Worm (Caenorhabditis elegans): ENCODE data around the gene D2045.9.

D2045.9 gene

DNA sequence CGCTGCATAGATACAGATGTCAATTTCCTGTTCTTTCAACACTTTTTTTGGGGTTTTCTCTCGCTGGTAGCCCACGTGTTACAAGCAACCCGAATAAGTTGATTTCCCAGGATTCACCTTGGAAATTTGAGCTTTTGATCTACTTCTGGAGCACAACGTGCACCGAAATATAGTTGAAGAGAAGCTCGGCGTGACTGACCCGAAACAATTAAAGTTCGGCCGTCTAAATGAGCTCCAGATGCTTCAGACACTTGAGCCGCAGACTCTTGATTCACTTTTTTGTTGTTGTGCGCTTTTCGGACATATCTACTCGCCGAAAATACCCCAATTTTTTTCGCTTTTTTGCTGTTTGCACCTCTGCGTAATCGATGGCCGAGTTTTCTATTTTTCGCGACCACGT, 43.8 kb downstream of the D2045.9 start:
- TF ChIP-seq ref-1 (GFP tag; conservative IDR thresholded peaks at IDR 0.05): no peak
- TF ChIP-seq tab-1 (GFP tag; IDR thresholded peaks at IDR 0.05): no peak
- no peak for TF ChIP-seq flt-1 (GFP tag; IDR thresholded peaks at IDR 0.05)
- no peak for TF ChIP-seq ztf-23 (GFP tag; IDR thresholded peaks at IDR 0.05)

DNA sequence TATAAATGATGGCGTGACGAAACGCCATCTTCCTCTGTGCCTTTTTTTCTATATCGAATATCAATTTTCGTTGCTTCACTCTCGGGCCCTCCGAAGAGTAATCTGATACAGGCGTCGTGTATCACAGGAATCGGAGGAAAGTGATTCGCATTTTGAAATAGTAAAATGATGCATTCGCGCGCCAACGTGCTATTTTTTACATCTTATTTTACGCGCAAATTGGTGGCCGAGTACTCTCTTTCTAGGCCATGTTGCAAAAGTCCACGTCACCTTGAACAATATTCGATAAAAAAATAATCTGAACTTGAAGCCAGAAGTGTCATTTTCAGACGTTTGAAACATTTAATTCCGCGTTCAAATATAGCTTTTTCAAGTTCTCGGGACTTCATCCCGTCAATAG, 44.6 kb downstream of the D2045.9 start:
- TF ChIP-seq tab-1 (GFP tag; IDR thresholded peaks at IDR 0.05) (no peak), cog-1 (tag; optimal IDR thresholded peaks at IDR 0.05) (no peak), flt-1 (GFP tag; IDR thresholded peaks at IDR 0.05) (no peak), T22C8.4 (GFP tag; IDR thresholded peaks at IDR 0.05) (no peak), klf-2 (GFP tag; conservative IDR thresholded peaks at IDR 0.05) (no peak), ztf-23 (GFP tag; IDR thresholded peaks at IDR 0.05) (no peak), ref-1 (GFP tag; conservative IDR thresholded peaks at IDR 0.05) (no peak), ztf-29 (GFP tag; IDR thresholded peaks at IDR 0.05) (no peak), med-1 (GFP tag; optimal IDR thresholded peaks at IDR 0.05; ENCODE audit: insufficient read depth) (no peak)

DNA sequence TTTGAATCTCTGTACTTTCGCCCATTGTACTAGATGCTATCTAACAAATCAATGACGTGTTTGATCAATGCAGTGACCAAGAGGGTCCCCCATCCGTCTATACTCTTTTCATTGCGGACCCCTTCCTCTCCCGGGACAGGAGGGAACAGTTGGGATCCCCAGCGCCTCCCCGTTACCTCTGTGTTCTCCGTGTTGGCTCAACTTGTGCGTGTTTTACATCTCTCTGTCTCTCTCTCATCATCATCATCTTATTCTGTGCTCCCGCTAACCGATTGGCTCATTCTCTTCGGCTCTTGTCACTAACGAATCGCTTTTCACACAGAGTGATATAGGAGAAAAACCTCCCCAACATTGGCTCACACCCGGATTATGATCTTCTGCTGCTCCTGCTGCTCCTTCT, 45.5 kb downstream of the D2045.9 start, which contains the start of gene unc-49:
TSS of gene unc-49 (plus strand) at position 240 of the 400 bp plus-strand sequence.
- TF ChIP-seq klf-2 (GFP tag; conservative IDR thresholded peaks at IDR 0.05): no peak
- no peak for TF ChIP-seq ztf-29 (GFP tag; IDR thresholded peaks at IDR 0.05)
- no peak for TF ChIP-seq tab-1 (GFP tag; IDR thresholded peaks at IDR 0.05)
- no peak for TF ChIP-seq flt-1 (GFP tag; IDR thresholded peaks at IDR 0.05)
- no peak for TF ChIP-seq ztf-23 (GFP tag; IDR thresholded peaks at IDR 0.05)
- no peak for TF ChIP-seq ref-1 (GFP tag; conservative IDR thresholded peaks at IDR 0.05)
- TF ChIP-seq T22C8.4 (GFP tag; IDR thresholded peaks at IDR 0.05): no peak
- TF ChIP-seq med-1 (GFP tag; optimal IDR thresholded peaks at IDR 0.05; ENCODE audit: insufficient read depth): no peak
- no peak for TF ChIP-seq cog-1 (tag; optimal IDR thresholded peaks at IDR 0.05)

DNA sequence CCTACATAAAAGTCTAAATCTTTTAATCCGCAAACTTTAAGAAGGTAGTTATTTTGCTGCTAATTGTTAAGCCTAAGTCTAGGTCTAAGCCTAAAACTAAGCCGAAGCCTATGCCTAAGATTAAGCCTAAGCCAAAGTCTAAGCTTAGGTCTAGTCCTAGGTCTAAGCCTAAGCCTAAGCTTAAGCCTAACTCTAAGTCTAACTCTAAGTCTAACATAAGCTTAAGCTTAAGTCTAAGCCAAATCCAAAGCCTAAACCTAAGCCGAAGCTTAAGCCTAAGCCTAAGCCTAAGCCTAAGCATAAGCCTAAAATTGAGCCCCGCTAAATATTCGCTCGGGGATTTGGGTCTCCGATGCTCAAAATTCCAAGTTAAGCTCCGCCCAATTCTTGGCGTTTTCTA, 46.2 kb downstream of the D2045.9 start:
- TF ChIP-seq med-1 (GFP tag; optimal IDR thresholded peaks at IDR 0.05; ENCODE audit: insufficient read depth) (no peak), flt-1 (GFP tag; IDR thresholded peaks at IDR 0.05) (no peak), ztf-29 (GFP tag; IDR thresholded peaks at IDR 0.05) (peak; percentile 14; the same call in 1 of the 2 replicates), tab-1 (GFP tag; IDR thresholded peaks at IDR 0.05) (no peak), klf-2 (GFP tag; conservative IDR thresholded peaks at IDR 0.05) (no peak), T22C8.4 (GFP tag; IDR thresholded peaks at IDR 0.05) (no peak), ref-1 (GFP tag; conservative IDR thresholded peaks at IDR 0.05) (no peak)

DNA sequence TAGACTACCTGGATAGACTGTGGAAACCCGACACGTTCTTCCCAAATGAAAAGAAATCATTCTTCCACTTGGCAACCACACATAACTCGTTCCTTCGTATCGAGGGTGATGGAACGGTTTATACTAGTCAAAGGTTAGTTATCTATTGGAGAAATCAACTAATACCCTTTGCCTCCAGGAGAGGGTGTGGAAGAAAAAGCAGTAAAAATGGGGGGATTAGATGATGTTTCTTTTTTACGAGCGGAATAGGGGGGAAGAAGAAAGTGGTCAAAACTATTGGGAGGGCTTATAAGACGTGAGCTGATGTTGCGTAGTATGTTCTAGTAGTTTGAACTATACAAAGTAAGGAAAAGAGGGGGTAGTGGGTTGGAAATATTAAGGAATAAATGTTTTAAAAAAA, 48.0 kb downstream of the D2045.9 start:
- no peak for TF ChIP-seq ref-1 (GFP tag; conservative IDR thresholded peaks at IDR 0.05)

DNA sequence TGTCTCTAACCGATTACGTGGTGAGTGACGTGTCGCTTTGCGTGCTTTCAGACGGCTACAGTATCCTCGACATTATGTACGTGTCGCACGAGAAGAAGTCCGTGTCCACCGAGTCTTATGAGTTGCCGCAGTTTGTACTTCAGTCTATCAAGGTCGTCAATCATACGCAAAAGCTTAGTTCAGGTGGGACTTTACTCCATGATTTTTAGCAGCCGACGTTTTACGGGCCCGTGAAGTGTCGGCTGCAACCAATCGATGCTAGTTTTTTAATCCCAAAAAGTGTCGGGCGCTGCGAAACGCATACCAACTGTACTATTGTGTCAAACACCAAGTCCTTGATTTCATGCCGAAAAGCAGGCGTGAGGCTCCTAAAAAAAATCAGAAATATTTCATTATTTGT, 49.8 kb downstream of the D2045.9 start:
- no peak for TF ChIP-seq ref-1 (GFP tag; conservative IDR thresholded peaks at IDR 0.05)
- no peak for TF ChIP-seq ztf-23 (GFP tag; IDR thresholded peaks at IDR 0.05)
- no peak for TF ChIP-seq flt-1 (GFP tag; IDR thresholded peaks at IDR 0.05)
- TF ChIP-seq tab-1 (GFP tag; IDR thresholded peaks at IDR 0.05): no peak
- no peak for TF ChIP-seq ztf-29 (GFP tag; IDR thresholded peaks at IDR 0.05)
- TF ChIP-seq klf-2 (GFP tag; conservative IDR thresholded peaks at IDR 0.05): no peak
- TF ChIP-seq cog-1 (tag; optimal IDR thresholded peaks at IDR 0.05): no peak
- TF ChIP-seq med-1 (GFP tag; optimal IDR thresholded peaks at IDR 0.05; ENCODE audit: insufficient read depth): no peak
- no peak for TF ChIP-seq T22C8.4 (GFP tag; IDR thresholded peaks at IDR 0.05)

DNA sequence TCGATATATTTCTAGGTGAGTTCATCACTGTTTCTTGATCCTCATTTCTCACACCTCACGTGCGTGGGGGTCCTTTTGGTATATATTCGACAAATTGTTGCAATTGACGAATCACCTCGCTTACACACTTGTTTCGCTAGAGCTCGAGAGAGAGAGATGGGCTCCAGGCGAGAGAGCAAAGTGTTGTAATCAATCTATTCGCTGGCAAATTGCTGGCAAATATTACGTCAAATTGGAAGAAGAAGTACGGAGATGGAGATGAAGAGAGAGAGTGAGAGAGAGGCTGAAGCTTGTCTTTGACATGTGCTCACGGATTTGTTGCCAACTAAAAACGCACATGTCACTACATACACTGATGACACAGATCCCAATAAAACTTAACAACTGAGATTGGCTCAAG, 50.9 kb downstream of the D2045.9 start:
- no peak for TF ChIP-seq med-1 (GFP tag; optimal IDR thresholded peaks at IDR 0.05; ENCODE audit: insufficient read depth)
- TF ChIP-seq T22C8.4 (GFP tag; IDR thresholded peaks at IDR 0.05): no peak
- TF ChIP-seq tab-1 (GFP tag; IDR thresholded peaks at IDR 0.05): no peak
- no peak for TF ChIP-seq ztf-29 (GFP tag; IDR thresholded peaks at IDR 0.05)
- TF ChIP-seq klf-2 (GFP tag; conservative IDR thresholded peaks at IDR 0.05): no peak
- TF ChIP-seq cog-1 (tag; optimal IDR thresholded peaks at IDR 0.05): no peak
- no peak for TF ChIP-seq flt-1 (GFP tag; IDR thresholded peaks at IDR 0.05)
- TF ChIP-seq ref-1 (GFP tag; conservative IDR thresholded peaks at IDR 0.05): no peak
- no peak for TF ChIP-seq ztf-23 (GFP tag; IDR thresholded peaks at IDR 0.05)

DNA sequence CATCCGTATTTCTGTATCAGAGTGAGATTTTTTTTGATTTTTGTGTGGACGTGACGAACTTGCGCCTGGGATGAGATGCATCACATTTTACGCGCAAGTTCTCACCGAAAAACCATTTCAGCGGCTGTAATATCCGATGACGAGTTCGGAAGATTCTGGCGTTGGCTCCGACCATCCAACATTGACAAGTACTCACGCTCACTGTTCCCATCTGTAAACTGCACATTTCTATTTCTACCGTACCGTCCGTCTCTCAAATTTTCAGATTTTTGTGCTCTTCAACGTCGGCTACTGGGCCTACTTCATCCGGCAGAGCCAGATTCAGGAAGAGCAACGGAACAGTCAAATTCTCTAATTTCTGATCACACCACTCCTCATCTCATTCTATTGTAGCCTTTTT, 52.4 kb downstream of the D2045.9 start:
- TF ChIP-seq med-1 (GFP tag; optimal IDR thresholded peaks at IDR 0.05; ENCODE audit: insufficient read depth) (no peak), T22C8.4 (GFP tag; IDR thresholded peaks at IDR 0.05) (no peak), klf-2 (GFP tag; conservative IDR thresholded peaks at IDR 0.05) (no peak), tab-1 (GFP tag; IDR thresholded peaks at IDR 0.05) (no peak), flt-1 (GFP tag; IDR thresholded peaks at IDR 0.05) (no peak), ref-1 (GFP tag; conservative IDR thresholded peaks at IDR 0.05) (no peak), cog-1 (tag; optimal IDR thresholded peaks at IDR 0.05) (no peak), ztf-29 (GFP tag; IDR thresholded peaks at IDR 0.05) (no peak), ztf-23 (GFP tag; IDR thresholded peaks at IDR 0.05) (no peak)

All from whole organism, midembryonic.